Fruit fly (Drosophila melanogaster) S2 (cell line): ENCODE data around the gene CG14971.

Source experiments
- CG8478 ChIP-seq: fragments of >200 bp; optimal IDR thresholded peaks from 2 replicates; lab custom pipeline; 2018
- CTCF ChIP-seq, 2 experiments: fragments of >200 bp; optimal IDR thresholded peaks; 2 replicates each; lab custom pipeline; 2018

The CG14971 gene

DNA sequence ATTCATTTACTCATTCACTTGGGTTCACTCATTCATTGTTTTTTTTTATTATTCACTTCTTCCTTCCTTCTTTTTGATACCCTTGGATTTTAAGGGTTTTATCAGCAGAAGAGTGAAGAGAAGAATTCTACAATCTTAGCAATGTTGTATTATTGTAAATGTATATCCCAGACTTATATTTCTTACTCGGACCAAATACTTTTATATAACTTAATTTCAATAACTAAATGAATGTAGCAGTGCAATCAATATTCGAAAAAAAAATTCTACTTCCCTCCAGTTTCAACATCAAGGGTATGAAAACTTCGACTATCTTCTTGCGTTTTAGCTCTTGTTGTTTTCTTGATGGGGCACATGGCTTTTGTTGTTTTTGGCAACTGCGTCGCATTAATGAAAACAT lies 20.7 kb downstream of the CG14971 start:
- no peak for TF ChIP-seq CG8478 (lab: Kevin White, UChicago)
- TF ChIP-seq CTCF (optimal IDR thresholded peaks at IDR 0.05; lab: Kevin White, UChicago): no peak

DNA sequence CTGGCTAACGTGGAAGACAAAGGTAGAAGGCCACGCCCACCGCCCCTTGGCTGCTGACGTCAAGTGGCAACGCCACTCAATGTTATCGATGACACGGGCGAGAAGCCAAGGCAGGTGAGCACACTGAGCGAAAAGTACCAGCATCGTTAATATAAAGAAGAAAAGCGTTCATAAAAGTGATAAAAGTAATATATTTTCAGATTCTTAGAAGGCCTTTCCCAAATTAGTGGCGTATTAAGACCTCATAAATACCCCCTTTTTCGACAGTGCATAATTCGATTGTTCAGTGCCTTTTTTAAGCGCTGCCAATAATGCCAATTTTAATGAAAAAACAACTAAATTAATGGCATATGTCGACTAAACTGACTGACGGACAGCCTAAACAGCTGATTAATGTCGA lies 21.4 kb downstream of the CG14971 start:
- TF ChIP-seq CG8478 (lab: Kevin White, UChicago) (no peak), CTCF (optimal IDR thresholded peaks at IDR 0.05; lab: Kevin White, UChicago) (no peak)

DNA sequence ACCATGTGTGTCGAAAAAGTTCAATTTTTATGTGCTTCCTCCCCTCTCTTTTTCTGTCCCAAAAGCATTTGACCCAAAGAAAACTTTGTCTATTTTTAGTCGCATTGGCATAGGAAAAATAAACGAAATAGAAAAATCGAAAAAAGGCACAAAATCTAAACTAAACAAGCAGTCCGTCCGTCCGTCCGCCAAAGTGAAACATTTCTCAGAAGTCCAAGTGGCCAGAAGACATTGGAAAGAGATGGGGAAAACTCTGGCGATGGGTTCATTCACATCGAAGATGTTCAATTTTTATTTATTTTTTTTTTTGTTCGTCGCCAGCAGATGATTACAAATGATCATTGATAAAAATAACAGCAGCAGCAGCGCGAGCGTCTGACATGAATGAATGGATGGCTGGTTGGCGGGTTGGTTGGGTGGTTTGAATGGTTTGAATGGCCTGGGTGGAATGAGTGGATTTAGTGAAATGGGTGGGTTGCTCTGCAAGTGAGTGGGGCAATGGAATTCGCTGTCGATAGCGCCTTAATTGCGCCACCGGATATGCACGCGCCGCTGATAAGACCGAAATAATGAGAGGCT lies 23.1 kb downstream of the CG14971 start:
- TF ChIP-seq CG8478 (lab: Kevin White, UChicago) (no peak), CTCF (optimal IDR thresholded peaks at IDR 0.05; lab: Kevin White, UChicago) (no peak)

DNA sequence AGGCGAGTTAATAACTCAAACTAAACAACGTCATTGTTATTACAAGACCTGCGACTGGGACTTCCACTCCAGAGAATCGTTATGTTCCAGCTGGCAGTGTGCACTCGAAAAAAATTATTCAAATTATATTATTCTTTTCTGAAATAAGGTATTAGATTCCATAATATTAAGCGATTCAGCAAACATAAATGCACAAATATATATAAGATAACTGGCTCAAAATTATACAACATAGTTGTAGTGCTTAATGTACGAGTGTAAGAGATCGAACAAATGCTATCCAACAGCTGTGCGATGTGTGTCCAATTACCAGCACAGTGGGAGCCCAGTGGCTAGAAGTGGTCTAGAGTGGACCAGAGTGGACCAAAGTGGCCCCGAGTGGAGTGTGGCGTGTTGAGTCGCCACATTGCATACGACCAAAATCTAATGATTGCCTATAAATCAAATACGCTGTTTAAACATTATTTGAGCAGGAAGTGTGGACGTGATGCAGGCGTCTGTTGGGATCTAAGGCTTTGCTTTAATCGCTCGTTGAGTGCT lies 26.8 kb downstream of the CG14971 start:
- no peak for TF ChIP-seq CTCF (optimal IDR thresholded peaks at IDR 0.05; lab: Kevin White, UChicago)
- TF ChIP-seq CG8478 (lab: Kevin White, UChicago): no peak

DNA sequence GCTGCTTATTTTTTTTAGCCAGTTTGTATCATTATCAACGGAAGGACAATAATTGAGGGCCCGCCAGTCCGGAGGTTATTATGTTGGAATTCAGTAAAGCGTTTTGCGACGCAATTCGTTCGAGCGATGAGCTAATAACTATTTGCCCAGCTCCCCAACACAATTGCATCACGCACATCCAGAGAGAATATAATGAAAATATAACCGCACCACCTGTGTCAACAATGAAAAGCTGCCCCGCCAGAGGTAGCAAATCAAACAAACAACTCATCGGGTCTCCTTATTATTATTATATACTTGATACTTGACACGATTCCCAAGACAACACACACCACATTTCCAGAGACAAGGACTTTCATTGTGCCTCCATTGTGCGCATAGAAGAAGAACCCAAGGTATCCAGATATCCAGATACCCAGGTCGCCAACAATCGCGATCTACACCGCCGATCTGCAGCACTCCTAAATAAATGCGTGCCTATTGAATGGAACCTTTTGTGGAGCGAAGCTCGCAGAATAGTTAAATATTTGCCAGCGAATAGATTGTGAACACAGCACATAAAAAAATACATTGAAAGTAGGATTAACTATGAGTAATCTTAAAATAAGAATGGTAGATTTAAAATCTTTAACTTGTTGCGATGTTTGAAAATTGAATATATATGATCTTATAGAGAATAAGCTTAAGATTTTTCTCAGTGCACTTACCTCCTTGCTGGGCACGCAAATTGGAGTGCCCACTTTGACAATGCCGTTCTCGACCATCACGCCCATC lies 28.2 kb downstream of the CG14971 start:
- no peak for TF ChIP-seq CG8478 (lab: Kevin White, UChicago)
- no peak for TF ChIP-seq CTCF (optimal IDR thresholded peaks at IDR 0.05; lab: Kevin White, UChicago)

DNA sequence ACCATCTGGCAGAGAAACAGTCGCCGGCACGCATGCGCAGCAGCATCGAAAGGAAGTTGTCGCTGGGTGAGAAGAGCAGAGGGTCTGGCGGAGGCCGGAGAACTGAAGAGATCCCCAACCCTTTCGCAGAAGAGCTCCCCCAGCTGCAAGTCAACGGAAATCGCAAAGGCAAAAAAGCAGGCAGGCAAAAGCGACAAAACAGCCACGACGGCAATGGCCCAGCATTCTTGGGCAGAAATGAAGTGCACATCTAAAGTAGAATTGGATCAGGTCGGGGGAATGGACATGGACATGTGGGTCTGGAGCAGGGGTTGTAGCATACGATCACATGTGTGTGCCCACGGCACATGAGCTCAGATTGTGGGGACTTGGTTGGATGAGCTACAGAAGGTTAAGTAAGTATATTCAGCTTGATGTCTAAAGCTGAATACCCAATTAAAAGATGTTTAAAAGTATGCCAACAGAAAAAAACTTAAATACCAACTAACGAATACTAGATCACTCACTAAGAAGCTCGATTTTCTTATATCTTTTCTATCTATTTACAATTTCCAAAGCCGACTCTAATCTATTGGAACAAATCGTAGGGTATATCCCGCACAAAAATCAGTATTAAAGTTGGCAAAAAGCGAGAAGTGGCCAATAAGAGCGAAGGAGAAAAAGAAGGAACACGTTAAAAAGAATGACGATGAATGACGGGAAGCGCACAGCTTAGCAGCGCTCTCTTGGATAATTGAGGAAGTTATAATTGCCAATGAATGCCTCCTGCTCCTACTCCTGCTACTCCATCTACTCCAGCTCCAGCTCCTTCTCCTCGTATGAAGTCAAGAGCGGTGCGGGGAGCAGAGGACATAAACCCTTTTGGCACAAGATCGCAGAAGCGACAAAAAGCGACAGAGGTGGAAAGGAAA lies 29.1 kb downstream of the CG14971 start:
- TF ChIP-seq CTCF (optimal IDR thresholded peaks at IDR 0.05; lab: Kevin White, UChicago): no peak
- no peak for TF ChIP-seq CG8478 (lab: Kevin White, UChicago)

DNA sequence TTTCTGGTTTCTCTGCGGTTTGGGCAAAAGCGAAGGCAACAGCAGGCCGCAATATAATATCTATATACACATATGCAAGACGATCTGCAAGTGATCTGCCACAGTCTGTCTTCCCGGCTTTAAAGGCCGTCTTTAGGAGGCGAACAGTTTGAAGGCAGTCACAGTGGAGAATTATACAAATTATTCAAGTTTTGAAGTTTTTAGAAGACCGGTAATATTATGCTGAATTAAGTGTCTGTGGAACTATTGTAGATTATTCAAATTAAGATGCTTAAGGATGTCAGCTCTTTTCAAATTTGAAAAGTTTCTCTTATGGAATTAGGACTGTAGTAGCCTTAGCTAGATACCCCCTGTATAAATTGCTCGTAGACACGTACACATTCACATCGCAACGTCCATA lies 31.0 kb downstream of the CG14971 start:
- TF ChIP-seq CTCF (optimal IDR thresholded peaks at IDR 0.05; lab: Kevin White, UChicago) (no peak), CG8478 (lab: Kevin White, UChicago) (no peak)

DNA sequence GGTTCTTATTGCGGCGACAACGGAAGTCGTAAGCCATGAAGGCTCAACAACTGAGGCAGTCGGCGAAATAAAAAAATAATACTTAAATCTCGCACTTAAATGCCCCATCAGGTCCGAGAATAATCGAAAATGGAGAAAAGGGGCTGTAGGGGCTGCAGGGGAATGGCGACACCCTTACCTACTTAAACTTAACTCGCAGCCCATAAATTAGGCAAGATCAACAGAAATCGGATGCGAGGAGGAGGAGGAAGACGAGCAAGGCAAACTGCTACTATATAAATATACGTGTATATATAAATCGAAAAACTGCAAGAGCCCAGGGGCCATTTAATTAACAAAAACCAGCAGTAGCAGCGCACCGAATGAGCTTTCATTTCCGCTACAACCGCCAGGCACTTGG lies 31.5 kb downstream of the CG14971 start:
- TF ChIP-seq CTCF (optimal IDR thresholded peaks at IDR 0.05; lab: Kevin White, UChicago): no peak
- no peak for TF ChIP-seq CG8478 (lab: Kevin White, UChicago)

DNA sequence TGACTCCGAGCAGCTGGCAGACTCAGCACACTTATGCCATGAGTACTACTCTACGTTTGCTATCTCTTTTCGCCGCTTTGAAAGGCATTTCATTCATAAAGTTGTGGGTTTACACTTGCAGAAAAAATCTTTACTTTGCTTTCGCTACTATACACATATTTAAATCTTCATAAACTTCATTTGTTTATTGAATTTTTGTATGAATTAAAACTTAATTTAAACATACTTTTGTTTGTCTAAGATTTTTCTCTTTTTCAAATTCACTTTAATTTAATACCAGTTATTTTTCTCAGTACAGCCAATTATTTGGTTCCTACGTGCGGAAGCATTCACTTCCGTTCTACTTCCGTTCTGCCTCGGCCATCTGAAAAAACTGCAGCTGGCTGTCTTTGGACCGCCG lies 32.6 kb downstream of the CG14971 start:
- no peak for TF ChIP-seq CG8478 (lab: Kevin White, UChicago)
- no peak for TF ChIP-seq CTCF (optimal IDR thresholded peaks at IDR 0.05; lab: Kevin White, UChicago)

DNA sequence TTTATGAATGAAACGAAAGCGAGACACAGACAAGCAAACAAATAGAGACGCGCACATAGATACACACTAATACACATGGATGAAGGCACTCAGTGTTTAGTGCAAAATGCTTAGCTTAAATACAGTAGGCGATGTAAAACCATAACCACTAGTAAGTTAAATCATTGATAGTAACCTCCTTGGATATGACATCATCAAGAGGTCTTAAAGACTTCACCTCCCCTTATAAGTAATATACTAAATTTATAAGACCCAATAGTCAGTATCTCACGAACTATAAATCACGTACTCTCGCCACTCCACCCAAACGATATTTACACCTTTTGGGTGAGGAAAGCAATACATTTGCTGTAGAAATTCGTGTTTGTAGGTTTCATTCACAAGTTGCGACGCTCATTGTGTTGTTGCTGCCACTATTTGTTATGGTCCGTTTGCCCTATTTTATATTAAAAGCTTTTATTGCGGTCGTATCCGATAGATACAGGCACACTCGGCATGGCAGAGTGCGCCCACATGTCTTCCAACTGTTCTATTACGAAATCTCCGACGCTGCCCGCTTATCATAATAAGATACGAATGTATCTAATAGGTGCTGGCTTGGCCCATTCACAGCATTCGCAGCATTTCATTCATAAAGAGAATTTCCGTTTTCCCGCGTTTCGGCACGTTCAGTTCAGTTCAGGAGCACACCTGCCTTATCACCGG lies 33.3 kb downstream of the CG14971 start:
- TF ChIP-seq CG8478 (lab: Kevin White, UChicago) (no peak), CTCF (optimal IDR thresholded peaks at IDR 0.05; lab: Kevin White, UChicago) (no peak)

DNA sequence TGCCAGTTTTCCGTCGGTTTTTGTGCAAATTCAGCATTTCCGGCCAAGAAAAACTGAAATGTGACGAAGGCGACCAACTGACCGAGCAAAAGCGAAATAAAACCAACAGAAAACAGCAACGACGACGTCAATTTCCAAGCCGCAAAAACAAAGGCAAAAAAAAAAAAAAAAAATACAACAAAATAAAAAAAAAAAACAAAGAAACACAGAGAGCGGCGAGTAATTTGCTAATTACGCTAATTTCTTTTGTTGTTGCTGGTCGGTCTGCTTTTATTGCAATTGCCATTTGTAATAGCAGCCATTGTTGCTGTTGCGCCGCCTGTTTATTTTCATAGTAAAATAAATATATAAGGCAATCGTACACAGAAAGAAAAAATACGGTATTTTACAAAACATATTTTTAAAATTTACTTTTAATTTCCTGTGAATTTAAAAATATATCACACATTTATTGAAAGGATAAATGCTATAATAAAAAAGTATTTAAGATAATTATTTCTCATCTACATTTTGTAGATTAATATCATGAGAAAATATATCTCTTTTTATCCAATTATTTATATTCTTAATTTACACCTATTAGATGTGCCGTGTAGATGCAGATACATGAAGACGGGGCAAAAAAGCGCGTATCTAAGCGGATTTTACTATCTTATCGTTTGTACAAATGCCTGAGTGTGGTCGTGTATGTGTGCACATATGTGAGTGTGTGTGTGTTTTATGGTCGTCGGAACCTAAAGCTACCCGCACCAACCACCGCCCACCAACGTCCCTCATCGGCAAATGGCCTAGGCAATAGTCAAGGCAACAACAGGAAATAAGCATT lies 34.1 kb downstream of the CG14971 start:
- TF ChIP-seq CTCF (optimal IDR thresholded peaks at IDR 0.05; lab: Kevin White, UChicago): no peak
- TF ChIP-seq CG8478 (lab: Kevin White, UChicago): no peak

DNA sequence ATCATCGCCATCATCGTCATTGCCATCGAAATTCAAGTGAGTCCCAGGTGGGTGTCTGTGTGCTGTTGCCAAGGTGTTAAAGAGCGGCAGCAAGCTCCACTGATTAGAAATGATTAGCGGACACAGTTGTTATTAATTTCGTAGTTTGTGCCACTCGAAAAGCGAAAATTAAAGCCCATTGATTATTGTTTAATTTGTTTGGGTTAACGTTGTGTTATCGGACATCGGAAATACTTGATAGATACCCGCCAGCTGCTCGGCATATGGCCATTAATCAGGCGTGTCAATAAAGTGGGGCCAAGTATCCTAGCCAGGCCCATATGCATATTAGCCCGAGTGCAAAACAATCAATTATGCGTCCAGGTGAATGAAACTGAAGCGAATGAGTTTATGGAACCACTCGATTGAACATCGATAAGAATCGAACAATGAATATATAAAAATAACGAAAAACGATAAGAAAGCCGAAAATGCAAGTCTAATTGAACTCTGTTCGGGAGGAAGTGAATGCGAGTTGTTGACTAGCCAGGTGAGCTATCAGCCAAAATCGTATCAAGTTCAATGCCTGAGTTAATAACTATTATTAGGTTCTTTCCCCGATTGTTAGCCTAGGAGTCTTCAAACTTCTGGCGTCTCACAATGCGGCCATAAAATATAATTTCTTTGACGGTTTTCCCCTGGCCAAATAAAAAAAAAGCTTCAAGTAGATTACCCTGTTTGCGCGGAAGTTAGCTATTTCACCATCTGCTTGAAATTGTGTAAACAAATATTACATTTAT lies 35.4 kb downstream of the CG14971 start:
- no peak for TF ChIP-seq CG8478 (lab: Kevin White, UChicago)
- no peak for TF ChIP-seq CTCF (optimal IDR thresholded peaks at IDR 0.05; lab: Kevin White, UChicago)

DNA sequence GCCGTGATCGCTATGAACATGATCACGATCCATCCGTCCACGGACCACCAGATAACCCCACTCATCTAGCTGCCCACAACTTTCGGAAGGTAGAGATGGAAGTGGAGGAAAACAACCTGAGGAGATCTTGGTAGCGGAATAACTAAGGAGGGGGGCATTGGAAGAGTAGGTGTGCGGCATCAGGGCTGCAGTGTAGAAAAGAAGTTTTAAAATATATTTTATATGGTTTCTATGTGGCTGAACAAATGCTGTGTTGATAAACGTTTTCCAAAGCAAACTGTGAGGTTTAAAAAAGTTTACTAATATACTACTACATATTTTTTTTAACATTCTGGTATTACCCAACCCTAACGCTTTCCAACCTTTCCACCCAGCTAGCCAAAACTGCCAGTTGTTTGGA lies 36.2 kb downstream of the CG14971 start:
- TF ChIP-seq CG8478 (lab: Kevin White, UChicago) (no peak), CTCF (optimal IDR thresholded peaks at IDR 0.05; lab: Kevin White, UChicago) (no peak)
